Fruit fly (Drosophila melanogaster) S2 (cell line): Measurements from ENCODE around the gene CG8136.

Source experiments
- CG8478 ChIP-seq: fragments of >200 bp; optimal IDR thresholded peaks from 2 replicates; lab custom pipeline; 2018
- CTCF ChIP-seq, 2 experiments: fragments of >200 bp; optimal IDR thresholded peaks; 2 replicates each; lab custom pipeline; 2018

dm6 chr3R:8680611-8681010 lies 40.6 kb upstream of the CG8136 start:
- no peak for TF ChIP-seq CG8478 (lab: Kevin White, UChicago)
- TF ChIP-seq CTCF (optimal IDR thresholded peaks at IDR 0.05; lab: Kevin White, UChicago), result no peak
